Worm (Caenorhabditis elegans) whole organism, L1 larva: ENCODE results near the gene srx-8.

ENCODE experiments used
- efl-3 ChIP-seq: fragments of 200-800 bp; sonication (Bioruptor generic); optimal IDR thresholded peaks from 2 replicates; lab custom pipeline; 2018; ENCODE audit warnings: mild to moderate bottlenecking, missing genetic modification characterization, missing compliant biosample characterization
- egl-27 ChIP-seq, 2 experiments: fragments of 150-350 bp in 1 of 2; sonication (generic microtip); optimal IDR thresholded peaks; 3 replicates each; lab custom pipeline; 2017 to 2018; ENCODE audit warnings: missing biosample characterization in 2 of 2, missing genetic modification characterization in 2 of 2, missing genetic modification reagents in 2 of 2
- nhr-237 ChIP-seq: fragments of 150-350 bp; optimal IDR thresholded peaks from 2 replicates; lab custom pipeline; 2014; ENCODE audit warnings: missing biosample characterization, missing genetic modification characterization
- unc-98 ChIP-seq: fragments of 200-800 bp; sonication (Bioruptor generic); IDR thresholded peaks from 2 replicates; pipeline ENCODE4 v1.3.6; 2022; ENCODE audit warnings: missing genetic modification characterization, missing compliant biosample characterization

- TF ChIP-seq efl-3 (GFP tag; lab: Kevin White, UChicago) (no peak), egl-27 (tag; optimal IDR thresholded peaks at IDR 0.05; lab: Kevin White, UChicago) (no peak), nhr-237 (tag; lab: Kevin White, UChicago) (no peak), unc-98 (GFP tag; lab: Robert Waterston, UW) (no peak)
Observed at ce11 chrV:581616-582015, 25.7 kb upstream of the srx-8 start, which contains the start of gene nstp-7.
